Worm (Caenorhabditis elegans) whole organism, young adult: ENCODE data around the gene T27E7.9.

ENCODE experiments used
- C06A6.2 ChIP-seq: fragments of 200-800 bp; sonication (Bioruptor generic); conservative IDR thresholded peaks from 2 replicates; pipeline ENCODE4 v1.3.6; 2022; ENCODE audit warnings: missing genetic modification characterization, missing compliant biosample characterization
- akir-1 ChIP-seq: fragments of 200-800 bp; sonication (Bioruptor generic); optimal IDR thresholded peaks from 2 replicates; lab custom pipeline; 2018; ENCODE audit warnings: mild to moderate bottlenecking, missing genetic modification characterization, moderate library complexity, missing compliant biosample characterization
- attf-5 ChIP-seq: fragments of 200-800 bp; sonication (Bioruptor generic); optimal IDR thresholded peaks from 2 replicates; lab custom pipeline; 2018; ENCODE audit warnings: mild to moderate bottlenecking, missing genetic modification characterization, missing compliant biosample characterization
- cebp-2 ChIP-seq: fragments of 200-800 bp; sonication (Bioruptor generic); IDR thresholded peaks from 2 replicates; pipeline ENCODE4 v1.3.6; 2022; ENCODE audit warnings: missing genetic modification characterization, missing compliant biosample characterization
- dpl-1 ChIP-seq: fragments of 150-350 bp; optimal IDR thresholded peaks from 2 replicates; lab custom pipeline; 2014; ENCODE audit warnings: missing biosample characterization, missing genetic modification reagents, missing genetic modification characterization
- ets-4 ChIP-seq: fragments of 200-800 bp; sonication (Bioruptor generic); optimal IDR thresholded peaks from 2 replicates; lab custom pipeline; 2018; ENCODE audit warnings: mild to moderate bottlenecking, missing genetic modification characterization, missing compliant biosample characterization
- mes-4 ChIP-seq: sonication (generic microtip); optimal IDR thresholded peaks from 2 replicates; lab custom pipeline; 2016; ENCODE audit warnings: missing genotype, missing genetic modification characterization, missing compliant biosample characterization
- tbp1 ChIP-seq: fragments of 200-800 bp; sonication (Bioruptor generic); optimal IDR thresholded peaks from 2 replicates; lab custom pipeline; 2018; ENCODE audit warnings: mild to moderate bottlenecking, missing genetic modification characterization, missing compliant biosample characterization

DNA sequence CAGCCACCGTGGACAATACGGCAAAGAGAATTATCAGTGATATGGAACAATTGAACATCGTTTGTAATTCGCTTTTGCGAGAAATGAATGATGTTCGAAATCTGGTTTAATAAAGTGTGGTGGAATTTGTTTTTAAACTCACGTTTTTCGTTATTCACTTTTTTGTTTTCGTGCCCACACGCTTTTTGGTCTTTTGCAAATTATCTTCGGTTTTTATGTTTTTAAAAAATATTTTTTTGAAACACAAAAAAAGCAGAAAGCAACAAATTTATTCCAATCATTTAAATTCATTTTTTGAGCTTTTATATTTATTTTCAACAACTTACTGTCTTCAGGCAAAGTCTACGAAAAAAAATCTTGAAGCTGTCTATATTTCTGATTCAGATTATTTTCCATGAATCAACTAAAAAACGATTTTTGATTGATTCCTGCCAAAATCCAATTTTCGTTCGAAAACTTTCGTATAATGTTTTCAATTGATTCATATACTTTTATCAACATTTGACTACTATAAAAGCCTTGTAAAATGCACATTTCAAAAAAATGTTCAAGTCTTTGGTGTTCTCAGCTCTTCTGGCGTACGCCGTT, 25.2 kb upstream of the T27E7.9 start, which contains the start of the genes Y57G11B.3 and Y57G11B.5:
- no peak for TF ChIP-seq tbp1 (GFP tag; lab: Kevin White, UChicago)
- no peak for TF ChIP-seq mes-4 (tag; lab: Kevin White, UChicago)
- TF ChIP-seq ets-4 (GFP tag; lab: Kevin White, UChicago), result no peak
- no peak for TF ChIP-seq akir-1 (GFP tag; lab: Kevin White, UChicago)
- TF ChIP-seq dpl-1 (GFP tag; lab: Kevin White, UChicago), result no peak
- TF ChIP-seq attf-5 (GFP tag; lab: Kevin White, UChicago), result no peak
- TF ChIP-seq cebp-2, result no peak
- no peak for TF ChIP-seq C06A6.2 (GFP tag; lab: Robert Waterston, UW)
